Fruit fly (Drosophila melanogaster) whole organism, embryonic: Measurements from ENCODE around the gene CG11550.

Experiments used
- CG17912 ChIP-seq: fragments of 200-800 bp; sonication (Bioruptor generic); optimal IDR thresholded peaks from 2 replicates; lab custom pipeline; 2018; ENCODE audit warnings: missing biosample characterization, mild to moderate bottlenecking, missing genetic modification characterization
- CG4424 ChIP-seq: fragments of 200-800 bp; sonication (Bioruptor generic); optimal IDR thresholded peaks from 3 replicates; lab custom pipeline; 2016; ENCODE audit warnings: missing biosample characterization, missing genetic modification characterization
- CG5180 ChIP-seq: fragments of 200-800 bp; sonication (Bioruptor generic); optimal IDR thresholded peaks from 3 replicates; lab custom pipeline; 2017; ENCODE audit warnings: missing biosample characterization, missing genetic modification characterization, mild to moderate bottlenecking, moderate library complexity, missing genetic modification reagents
- Hand ChIP-seq: fragments of 200-800 bp; sonication (Bioruptor generic); optimal IDR thresholded peaks from 2 replicates; lab custom pipeline; 2017; ENCODE audit warnings: mild to moderate bottlenecking, missing biosample characterization, missing genetic modification reagents, missing genetic modification characterization
- Hmr ChIP-seq: fragments of 200-800 bp; sonication (Bioruptor generic); optimal IDR thresholded peaks from 3 replicates; lab custom pipeline; 2017; ENCODE audit warnings: mild to moderate bottlenecking, missing biosample characterization, missing genetic modification reagents, missing genetic modification characterization
- Hr3 ChIP-seq: fragments of 200-800 bp; sonication (Bioruptor generic); optimal IDR thresholded peaks from 3 replicates; lab custom pipeline; 2016; ENCODE audit warnings: missing biosample characterization, missing genetic modification characterization
- Lpt ChIP-seq: fragments of >200 bp; optimal IDR thresholded peaks from 2 replicates; lab custom pipeline; 2018; ENCODE audit warnings: missing biosample characterization, missing genetic modification characterization
- Sox100B ChIP-seq: fragments of 200-800 bp; sonication (Bioruptor generic); optimal IDR thresholded peaks from 3 replicates; lab custom pipeline; 2018; ENCODE audit warnings: missing biosample characterization, mild to moderate bottlenecking, missing genetic modification characterization
- cas ChIP-seq: fragments of 200-800 bp; sonication (Bioruptor generic); IDR thresholded peaks from 2 replicates; pipeline ENCODE4 v1.3.6; 2022; ENCODE audit warnings: missing biosample characterization, missing genetic modification characterization
- otp ChIP-seq: fragments of 200-800 bp; sonication (Bioruptor generic); IDR thresholded peaks from 3 replicates; pipeline ENCODE4, ENCODE4 v1.3.6; 2022; ENCODE audit warnings: missing biosample characterization, missing genetic modification characterization
- shn ChIP-seq: fragments of 200-800 bp; sonication (Bioruptor generic); optimal IDR thresholded peaks from 3 replicates; lab custom pipeline; 2016; ENCODE audit warnings: missing biosample characterization, missing genetic modification characterization

dm6 chr3R:31720112-31720511 is 40.4 kb upstream of the CG11550 start:
- TF ChIP-seq Hr3 (GFP tag; lab: Kevin White, UChicago) (no peak), Sox100B (no peak), CG17912 (GFP tag; lab: Kevin White, UChicago) (no peak), Lpt (GFP tag; lab: Kevin White, UChicago) (no peak), Hand (GFP tag; lab: Kevin White, UChicago) (no peak), otp (GFP tag; lab: Robert Waterston, UW) (no peak), CG4424 (no peak), Hmr (GFP tag; lab: Kevin White, UChicago) (no peak), shn (GFP tag; lab: Kevin White, UChicago) (no peak), cas (no peak), CG5180 (GFP tag; lab: Kevin White, UChicago) (no peak)
